Fruit fly (Drosophila melanogaster): ENCODE data around the gene CG6678.

Gene CG6678

dm6 chr3R:21863817-21864384, 22.9 kb upstream of the CG6678 start (continued):
- TF ChIP-seq Dek (tag; optimal IDR thresholded peaks at IDR 0.05): no peak
- peak; percentile 24 for TF ChIP-seq gem (tag; optimal IDR thresholded peaks at IDR 0.05)
- TF ChIP-seq CG5180 (GFP tag; optimal IDR thresholded peaks at IDR 0.05): no peak
- TF ChIP-seq CG17328 (GFP tag; IDR thresholded peaks at IDR 0.05): peak; percentile 25; the same call in 1 of the 2 replicates
- TF ChIP-seq CG11504 (tag; optimal IDR thresholded peaks at IDR 0.05): peak; percentile 34
- TF ChIP-seq CG15269 (tag; optimal IDR thresholded peaks at IDR 0.05): peak; percentile 32
- no peak for TF ChIP-seq Camta (GFP tag; optimal IDR thresholded peaks at IDR 0.05)
- no peak for TF ChIP-seq Atf-2 (GFP tag; optimal IDR thresholded peaks at IDR 0.05)
- peak; percentile 22 for TF ChIP-seq PHDP (tag; optimal IDR thresholded peaks at IDR 0.05)
- 0 out of 2 replicates have a peak, but pooled peaks have one; percentile 35 for TF ChIP-seq Xrp1 (GFP tag; IDR thresholded peaks at IDR 0.05)
- TF ChIP-seq Tbp (GFP tag; optimal IDR thresholded peaks at IDR 0.05): no peak
- peak; percentile 21 for TF ChIP-seq CG2712 (tag; optimal IDR thresholded peaks at IDR 0.05)
- TF ChIP-seq sens (GFP tag): peak; percentile 19
- 0 out of 2 replicates have a peak, but pooled peaks have one; percentile 7 for TF ChIP-seq Rfx (GFP tag; IDR thresholded peaks at IDR 0.05)
- no peak for TF ChIP-seq pzg (GFP tag; optimal IDR thresholded peaks at IDR 0.05)
- TF ChIP-seq emc (GFP tag; optimal IDR thresholded peaks at IDR 0.05): no peak
- TF ChIP-seq jigr1 (GFP tag; IDR thresholded peaks at IDR 0.05): no peak
- peak; percentile 52; the same call in 1 of the 3 replicates for TF ChIP-seq ci (GFP tag; IDR thresholded peaks at IDR 0.05)
- no peak for TF ChIP-seq CG11398 (GFP tag; optimal IDR thresholded peaks at IDR 0.05)
- TF ChIP-seq CG15601 (tag; optimal IDR thresholded peaks at IDR 0.05): no peak
- TF ChIP-seq lmd (GFP tag; IDR thresholded peaks at IDR 0.05): peak; percentile 14; the same call in 1 of the 2 replicates
- no peak for TF ChIP-seq CG10654 (GFP tag; optimal IDR thresholded peaks at IDR 0.05)
- TF ChIP-seq CG18764 (GFP tag; optimal IDR thresholded peaks at IDR 0.05): no peak
- TF ChIP-seq CG10209 (GFP tag; optimal IDR thresholded peaks at IDR 0.05): peak; percentile 20
- 0 out of 2 replicates have a peak, but pooled peaks have one; percentile 7 for TF ChIP-seq sisA (GFP tag; IDR thresholded peaks at IDR 0.05)
- TF ChIP-seq CG6813 (GFP tag; optimal IDR thresholded peaks at IDR 0.05): peak; percentile 5
- TF ChIP-seq Doc2 (GFP tag; IDR thresholded peaks at IDR 0.05): no peak
- TF ChIP-seq Sry-β (GFP tag; optimal IDR thresholded peaks at IDR 0.05): no peak
- TF ChIP-seq CG12391 (tag; optimal IDR thresholded peaks at IDR 0.05): peak; percentile 43
- peak; percentile 2 for TF ChIP-seq unpg (GFP tag; optimal IDR thresholded peaks at IDR 0.05)
- TF ChIP-seq Pdp1 (GFP tag; optimal IDR thresholded peaks at IDR 0.05): peak in 1 of 2 experiments; percentile 79
- no peak for TF ChIP-seq chinmo (GFP tag; IDR thresholded peaks at IDR 0.05; ENCODE audit: partially characterized antibody)
- TF ChIP-seq Oli (tag; optimal IDR thresholded peaks at IDR 0.05): peak; percentile 13
- peak; percentile 20 for TF ChIP-seq CG7839 (tag; optimal IDR thresholded peaks at IDR 0.05)
- peak; percentile 33; the same call in 1 of the 2 replicates for TF ChIP-seq bowl (GFP tag; IDR thresholded peaks at IDR 0.05)
- peak; percentile 43 for TF ChIP-seq row (GFP tag; IDR thresholded peaks at IDR 0.05)

DNA sequence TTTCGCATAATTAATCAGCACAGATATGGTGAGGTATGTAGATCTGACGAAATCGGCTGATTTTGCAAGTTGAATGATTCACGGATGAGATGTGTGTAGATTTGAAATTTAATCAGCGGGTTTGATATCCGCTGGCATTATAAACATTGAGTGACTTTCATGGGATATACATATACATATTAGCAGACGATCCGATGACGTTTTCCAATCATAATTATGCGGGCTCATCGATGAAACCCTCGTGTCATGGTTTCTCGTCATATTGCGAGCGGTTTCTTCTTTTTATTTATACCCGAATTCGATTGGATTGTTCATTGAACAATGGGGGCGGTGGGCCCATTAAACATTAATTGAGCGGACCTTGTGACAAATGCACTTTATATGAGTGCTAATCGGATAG, 22.3 kb upstream of the CG6678 start:
- TF ChIP-seq E2f1 (GFP tag; IDR thresholded peaks at IDR 0.05) (no peak), YL-1 (GFP tag; optimal IDR thresholded peaks at IDR 0.05) (no peak), otp (GFP tag; IDR thresholded peaks at IDR 0.05) (no peak), Chrac-16 (GFP tag; optimal IDR thresholded peaks at IDR 0.05) (no peak), ranshi (GFP tag; IDR thresholded peaks at IDR 0.05) (no peak), lilli (GFP tag; optimal IDR thresholded peaks at IDR 0.05) (no peak), sc (optimal IDR thresholded peaks at IDR 0.05) (no peak), sc (GFP tag; optimal IDR thresholded peaks at IDR 0.05) (no peak), Side (GFP tag; optimal IDR thresholded peaks at IDR 0.05) (no peak), lov (optimal IDR thresholded peaks at IDR 0.05) (no peak), lov (GFP tag; IDR thresholded peaks at IDR 0.05) (no peak), sens (GFP tag) (peak; percentile 26), Hr3 (GFP tag; optimal IDR thresholded peaks at IDR 0.05) (no peak), CG2199 (GFP tag; IDR thresholded peaks at IDR 0.05) (peak; percentile 71; the same call in 1 of the 3 replicates), toy (GFP tag; IDR thresholded peaks at IDR 0.05) (no peak), gcm (GFP tag; optimal IDR thresholded peaks at IDR 0.05) (peak; percentile 78), eve (GFP tag; optimal IDR thresholded peaks at IDR 0.05) (peak in 1 of 2 experiments; percentile 34), her (GFP tag; optimal IDR thresholded peaks at IDR 0.05) (no peak)
